Fruit fly (Drosophila melanogaster): ENCODE data around the gene cdm.

cdm gene

dm6 chr3R:18215300-18215699, 32.0 kb upstream of the cdm start (continued):
- TF ChIP-seq CG4707 (GFP tag; optimal IDR thresholded peaks at IDR 0.05) (no peak), dimm (GFP tag; IDR thresholded peaks at IDR 0.05) (no peak), Bteb2 (GFP tag; optimal IDR thresholded peaks at IDR 0.05) (peak; percentile 23), CG13894 (tag; optimal IDR thresholded peaks at IDR 0.05) (no peak), CG2116 (GFP tag; optimal IDR thresholded peaks at IDR 0.05) (peak; percentile 53), sob (GFP tag; IDR thresholded peaks at IDR 0.05) (no peak), bowl (GFP tag; IDR thresholded peaks at IDR 0.05) (no peak), CG4730 (GFP tag; IDR thresholded peaks at IDR 0.05) (no peak), CG32772 (GFP tag; IDR thresholded peaks at IDR 0.05) (no peak), chinmo (GFP tag; IDR thresholded peaks at IDR 0.05; ENCODE audit: partially characterized antibody) (peak; percentile 58; the same call in 1 of the 4 replicates), phol (tag; optimal IDR thresholded peaks at IDR 0.05) (peak; percentile 37), slbo (GFP tag; IDR thresholded peaks at IDR 0.05) (peak; percentile 46; the same call in 1 of the 2 replicates), Dip2 (GFP tag; IDR thresholded peaks at IDR 0.05) (no peak), jumu (GFP tag; optimal IDR thresholded peaks at IDR 0.05) (peak; percentile 8), CG15269 (tag; optimal IDR thresholded peaks at IDR 0.05) (no peak), Adf1 (GFP tag; IDR thresholded peaks at IDR 0.05) (no peak), CG2202 (tag; optimal IDR thresholded peaks at IDR 0.05) (no peak), pita (GFP tag; optimal IDR thresholded peaks at IDR 0.05) (no peak), vnd (GFP tag; IDR thresholded peaks at IDR 0.05; ENCODE audit: partially characterized antibody) (peak; percentile 53; the same call in 2 of the 3 replicates), Hsf (GFP tag; optimal IDR thresholded peaks at IDR 0.05) (peak; percentile 66), sqz (GFP tag; optimal IDR thresholded peaks at IDR 0.05) (no peak), B-H1 (GFP tag; IDR thresholded peaks at IDR 0.05) (no peak), fu2 (GFP tag; optimal IDR thresholded peaks at IDR 0.05) (peak; percentile 33), CG11504 (tag; optimal IDR thresholded peaks at IDR 0.05) (no peak), sens (GFP tag) (peak; percentile 84), CoRest (tag; optimal IDR thresholded peaks at IDR 0.05) (peak; percentile 37), row (GFP tag; IDR thresholded peaks at IDR 0.05) (peak; percentile 66), hbn (GFP tag; IDR thresholded peaks at IDR 0.05; ENCODE audit: partially characterized antibody) (peak; percentile 79), ATbp (GFP tag; optimal IDR thresholded peaks at IDR 0.05) (no peak), Dbx (GFP tag; IDR thresholded peaks at IDR 0.05) (peak; percentile 37; the same call in 1 of the 3 replicates), NFAT (GFP tag; IDR thresholded peaks at IDR 0.05) (peak; percentile 39; the same call in 1 of the 2 replicates), CG1603 (tag; optimal IDR thresholded peaks at IDR 0.05) (peak; percentile 31), amos (GFP tag; IDR thresholded peaks at IDR 0.05; ENCODE audit: partially characterized antibody) (peak; percentile 70), lilli (GFP tag; optimal IDR thresholded peaks at IDR 0.05) (peak; percentile 68), vfl (GFP tag; optimal IDR thresholded peaks at IDR 0.05) (peak; percentile 15), Antp (GFP tag; optimal IDR thresholded peaks at IDR 0.05) (no peak), CG9609 (GFP tag; optimal IDR thresholded peaks at IDR 0.05) (peak; percentile 26), CG14860 (GFP tag; IDR thresholded peaks at IDR 0.05; ENCODE audit: partially characterized antibody) (0 out of 3 replicates have a peak, but pooled peaks have one; percentile 36), en (GFP tag; optimal IDR thresholded peaks at IDR 0.05) (no peak), tna (GFP tag; IDR thresholded peaks at IDR 0.05; ENCODE audit: partially characterized antibody) (peak; percentile 14; the same call in 1 of the 2 replicates), Pdp1 (GFP tag; optimal IDR thresholded peaks at IDR 0.05) (peak in 1 of 2 experiments; percentile 40), CG17328 (GFP tag; IDR thresholded peaks at IDR 0.05) (no peak), dpn (GFP tag; optimal IDR thresholded peaks at IDR 0.05) (peak; percentile 47 to 50), insv (GFP tag; optimal IDR thresholded peaks at IDR 0.05) (no peak), Ssrp (tag; optimal IDR thresholded peaks at IDR 0.05) (peak; percentile 4), mam (GFP tag; optimal IDR thresholded peaks at IDR 0.05) (peak; percentile 52), CG3163 (GFP tag; optimal IDR thresholded peaks at IDR 0.05) (no peak), otp (GFP tag; IDR thresholded peaks at IDR 0.05) (no peak), Chrac-16 (GFP tag; optimal IDR thresholded peaks at IDR 0.05) (peak; percentile 48), CG6254 (GFP tag; optimal IDR thresholded peaks at IDR 0.05) (peak; percentile 66), so (GFP tag; IDR thresholded peaks at IDR 0.05) (no peak)
